Worm (Caenorhabditis elegans) whole organism, L4 larva: ENCODE results near the gene R07E5.17.

Source experiments
- F37D6.2 ChIP-seq: sonication (generic microtip); optimal IDR thresholded peaks from 2 replicates; lab custom pipeline; 2016; ENCODE audit warnings: mild to moderate bottlenecking, missing genetic modification characterization, missing compliant biosample characterization
- F49E8.2 ChIP-seq: sonication (generic microtip); optimal IDR thresholded peaks from 2 replicates; lab custom pipeline; 2016; ENCODE audit warnings: missing compliant biosample characterization, mild to moderate bottlenecking, missing genetic modification characterization, borderline replicate concordance
- R02D3.7 ChIP-seq: fragments of 150-350 bp; sonication (generic microtip); optimal IDR thresholded peaks from 3 replicates; lab custom pipeline; 2014; ENCODE audit warnings: missing biosample characterization, missing genetic modification characterization
- ZK546.5 ChIP-seq, 2 experiments: sonication (generic microtip); optimal IDR thresholded peaks; 2 replicates each; lab custom pipeline; 2017; ENCODE audit warnings: missing biosample characterization in 2 of 2, missing genetic modification characterization in 2 of 2
- aha-1 ChIP-seq: fragments of 150-350 bp; peaks from one replicate; lab custom pipeline; 2014; ENCODE audit warnings: missing biosample characterization, missing genetic modification characterization
- ama-1 ChIP-seq: fragments of 150-350 bp; optimal IDR thresholded peaks from 2 replicates; lab custom pipeline; 2014; ENCODE audit warnings: inconsistent platforms, mixed read lengths
- cey-2 ChIP-seq: sonication (generic microtip); optimal IDR thresholded peaks from 3 replicates; lab custom pipeline; 2017; ENCODE audit warnings: missing genetic modification characterization, mild to moderate bottlenecking, missing compliant biosample characterization, antibody characterized with exemption, borderline replicate concordance; ENCODE audit not compliant: insufficient read depth
- daf-16 ChIP-seq, 3 experiments: sonication (generic microtip); optimal IDR thresholded peaks; 2 replicates each; lab custom pipeline; 2016 to 2017; ENCODE audit warnings: missing genetic modification characterization in 3 of 3, missing genetic modification reagents in 3 of 3, mild to moderate bottlenecking in 2 of 3, missing compliant biosample characterization in 2 of 3, missing biosample characterization in 1 of 3, moderate library complexity in 1 of 3
- dmd-6 ChIP-seq: fragments of 200-800 bp; sonication (Bioruptor generic); IDR thresholded peaks from 2 replicates; pipeline ENCODE4 v1.3.6; 2022; ENCODE audit warnings: missing genetic modification reagents, missing genetic modification characterization, missing compliant biosample characterization
- dpl-1 ChIP-seq: fragments of 150-350 bp; optimal IDR thresholded peaks from 2 replicates; lab custom pipeline; 2014; ENCODE audit warnings: missing biosample characterization, missing genetic modification reagents, missing genetic modification characterization
- dve-1 ChIP-seq: sonication (generic microtip); optimal IDR thresholded peaks from 2 replicates; lab custom pipeline; 2017; ENCODE audit warnings: antibody characterized with exemption, mild to moderate bottlenecking, missing genetic modification characterization, missing compliant biosample characterization; ENCODE audit not compliant: insufficient read depth
- hlh-11 ChIP-seq: fragments of 200-800 bp; sonication (Bioruptor generic); optimal IDR thresholded peaks from 2 replicates; lab custom pipeline; 2018; ENCODE audit warnings: mild to moderate bottlenecking, missing genetic modification characterization, missing compliant biosample characterization
- hlh-30 ChIP-seq: sonication (generic microtip); optimal IDR thresholded peaks from 2 replicates; lab custom pipeline; 2017; ENCODE audit warnings: antibody characterized with exemption, mild to moderate bottlenecking, missing genetic modification characterization, missing compliant biosample characterization; ENCODE audit not compliant: insufficient read depth
- lim-7 ChIP-seq: fragments of 200-800 bp; sonication (Bioruptor generic); IDR thresholded peaks from 2 replicates; pipeline ENCODE4 v1.3.6; 2022; ENCODE audit warnings: missing genetic modification characterization, missing compliant biosample characterization
- lin-38 ChIP-seq: fragments of 200-800 bp; sonication (Bioruptor generic); IDR thresholded peaks from 2 replicates; pipeline ENCODE4 v1.3.6; 2022; ENCODE audit warnings: missing genetic modification reagents, missing genetic modification characterization, missing compliant biosample characterization
- lir-3 ChIP-seq: sonication (generic microtip); optimal IDR thresholded peaks from 2 replicates; lab custom pipeline; 2016; ENCODE audit warnings: mild to moderate bottlenecking, missing genetic modification characterization, missing compliant biosample characterization
- madf-5 ChIP-seq, 2 experiments: fragments of 200-800 bp; sonication (Bioruptor generic); IDR thresholded peaks; 2 replicates each; pipeline ENCODE4 v1.3.6; 2022; ENCODE audit warnings: missing compliant biosample characterization in 2 of 2, missing genetic modification characterization in 2 of 2
- mdl-1 ChIP-seq, 2 experiments: fragments of 150-350 bp in 1 of 2; sonication (generic microtip) in 1 of 2; optimal IDR thresholded peaks; 2 replicates each; lab custom pipeline; 2014 to 2017; ENCODE audit warnings: missing biosample characterization in 2 of 2, missing genetic modification characterization in 2 of 2
- mes-2 ChIP-seq: sonication (generic microtip); optimal IDR thresholded peaks from 2 replicates; lab custom pipeline; 2016; ENCODE audit warnings: missing genotype, mild to moderate bottlenecking, missing genetic modification characterization, missing compliant biosample characterization; ENCODE audit not compliant: poor library complexity, severe bottlenecking
- nhr-25 ChIP-seq: sonication (generic microtip); optimal IDR thresholded peaks from 2 replicates; lab custom pipeline; 2017; ENCODE audit warnings: missing genetic modification characterization, mild to moderate bottlenecking, missing compliant biosample characterization, antibody characterized with exemption, moderate library complexity, borderline replicate concordance; ENCODE audit not compliant: insufficient read depth
- nhr-42 ChIP-seq: fragments of 200-800 bp; sonication (Bioruptor generic); IDR thresholded peaks from 2 replicates; pipeline ENCODE4 v1.3.6; 2022; ENCODE audit warnings: missing genetic modification characterization, missing compliant biosample characterization
- nhr-77 ChIP-seq: fragments of 150-350 bp; optimal IDR thresholded peaks from 2 replicates; lab custom pipeline; 2014; ENCODE audit warnings: missing biosample characterization, missing genetic modification characterization
- pha-4 ChIP-seq, 2 experiments: fragments of 150-350 bp in 1 of 2; fragments of 200-800 bp in 1 of 2; sonication (Bioruptor generic) in 1 of 2; IDR thresholded peaks in 1 of 2; optimal IDR thresholded peaks in 1 of 2; 2 replicates each; pipeline versions ENCODE4 v1.3.6 to Lab custom; 2014 to 2022; ENCODE audit warnings: missing genetic modification characterization in 2 of 2, missing genetic modification reagents in 2 of 2, missing biosample characterization in 1 of 2, missing compliant biosample characterization in 1 of 2
- php-3 ChIP-seq: fragments of 200-800 bp; sonication (Bioruptor generic); IDR thresholded peaks from 2 replicates; pipeline ENCODE4 v1.3.6; 2022; ENCODE audit warnings: missing genetic modification reagents, missing genetic modification characterization, missing compliant biosample characterization
- pqm-1 ChIP-seq: sonication (generic microtip); optimal IDR thresholded peaks from 2 replicates; lab custom pipeline; 2017; ENCODE audit warnings: missing biosample characterization, missing genetic modification characterization
- saeg-2 ChIP-seq: fragments of 200-800 bp; sonication (Bioruptor generic); IDR thresholded peaks from 2 replicates; pipeline ENCODE4 v1.3.6; 2022; ENCODE audit warnings: missing genetic modification reagents, missing genetic modification characterization, missing compliant biosample characterization
- set-16 ChIP-seq: fragments of 200-800 bp; sonication (Bioruptor generic); IDR thresholded peaks from 2 replicates; pipeline ENCODE4 v1.3.6; 2022; ENCODE audit warnings: missing genetic modification reagents, missing genetic modification characterization, missing compliant biosample characterization
- skn-1 ChIP-seq: fragments of 150-350 bp; optimal IDR thresholded peaks from 2 replicates; lab custom pipeline; 2014; ENCODE audit warnings: missing biosample characterization, missing genetic modification characterization
- spr-1 ChIP-seq: sonication (generic microtip); optimal IDR thresholded peaks from 2 replicates; lab custom pipeline; 2016; ENCODE audit warnings: mild to moderate bottlenecking, missing genetic modification characterization, missing compliant biosample characterization
- tra-1 ChIP-seq: fragments of 200-800 bp; sonication (Bioruptor generic); IDR thresholded peaks from 2 replicates; pipeline ENCODE4 v1.3.6; 2022; ENCODE audit warnings: missing genetic modification reagents, missing genetic modification characterization, missing compliant biosample characterization
- unc-62 ChIP-seq, 3 experiments: fragments of 150-350 bp in 1 of 3; sonication (generic microtip); optimal IDR thresholded peaks in 2 of 3; peaks in 1 of 3; 1 replicate in 1 of 3; 2 replicates in 2 of 3; lab custom pipeline; 2014 to 2017; ENCODE audit warnings: missing biosample characterization in 3 of 3, missing genetic modification characterization in 3 of 3, missing genetic modification reagents in 3 of 3, missing genotype in 1 of 3
- ztf-11 ChIP-seq: fragments of 150-350 bp; optimal IDR thresholded peaks from 2 replicates; lab custom pipeline; 2014; ENCODE audit warnings: missing biosample characterization, missing genetic modification characterization
- ztf-7 ChIP-seq: fragments of 150-350 bp; optimal IDR thresholded peaks from 2 replicates; lab custom pipeline; 2014; ENCODE audit warnings: missing biosample characterization, missing genetic modification characterization

R07E5.17 gene

ce11 chrIII:4404339-4404836 lies at the start of gene R07E5.17, which contains the start of gene snfc-5:
Gene R07E5.17, minus strand, starts transcription at chrIII:4404436.
Gene snfc-5, plus strand, starts transcription at chrIII:4404786.
- TF ChIP-seq lin-38, result peak; percentile 82
- TF ChIP-seq tra-1 (GFP tag; lab: Robert Waterston, UW), result no peak
- peak in 1 of 2 experiments; percentile 21 for TF ChIP-seq mdl-1 (tag; optimal IDR thresholded peaks at IDR 0.05; lab: Kevin White, UChicago)
- no peak for TF ChIP-seq lir-3 (tag; lab: Kevin White, UChicago)
- no peak for TF ChIP-seq php-3
- no peak for TF ChIP-seq daf-16 (GFP tag; optimal IDR thresholded peaks at IDR 0.05; lab: Kevin White, UChicago)
- no peak for TF ChIP-seq daf-16 (tag; optimal IDR thresholded peaks at IDR 0.05; lab: Kevin White, UChicago)
- TF ChIP-seq nhr-42 (GFP tag; lab: Robert Waterston, UW), result no peak
- no peak for TF ChIP-seq spr-1
- peak; percentile 46 for TF ChIP-seq nhr-77 (tag; lab: Kevin White, UChicago)
- no peak for TF ChIP-seq nhr-25 (tag; lab: Kevin White, UChicago)
- TF ChIP-seq pqm-1 (tag; lab: Kevin White, UChicago), result peak; percentile 25
- TF ChIP-seq ztf-7 (tag; lab: Kevin White, UChicago), result no peak
- TF ChIP-seq dpl-1 (GFP tag; lab: Kevin White, UChicago), result peak; percentile 47
- TF ChIP-seq lim-7 (GFP tag; lab: Robert Waterston, UW), result no peak
- no peak for TF ChIP-seq cey-2 (tag; lab: Kevin White, UChicago)
- no peak for TF ChIP-seq mes-2 (tag; lab: Kevin White, UChicago)

- no peak for TF ChIP-seq ZK546.5 (tag; optimal IDR thresholded peaks at IDR 0.05; lab: Kevin White, UChicago)
- TF ChIP-seq unc-62 (GFP tag; optimal IDR thresholded peaks at IDR 0.05 in 1 of 2; lab: Kevin White, UChicago), result peak in 1 of 2 experiments; percentile 42
- TF ChIP-seq unc-62 (tag; optimal IDR thresholded peaks at IDR 0.05; lab: Kevin White, UChicago), result no peak
- no peak for TF ChIP-seq skn-1 (tag; lab: Kevin White, UChicago)
- TF ChIP-seq F49E8.2 (tag; lab: Kevin White, UChicago), result no peak
- TF ChIP-seq, all 104 proteins: peak for 1
Measured at ce11 chrIII:4453768-4454167, 49.5 kb upstream of the R07E5.17 start.

- TF ChIP-seq F37D6.2 (tag; lab: Kevin White, UChicago), result no peak
- TF ChIP-seq R02D3.7 (tag; lab: Kevin White, UChicago), result no peak
- TF ChIP-seq ztf-11 (tag; lab: Kevin White, UChicago), result no peak
- no peak for TF ChIP-seq hlh-30 (tag; lab: Kevin White, UChicago)
- TF ChIP-seq madf-5 (GFP tag; IDR thresholded peaks at IDR 0.05; lab: Robert Waterston, UW), result 0 out of 4 replicates have a peak, but pooled peaks of 1 of the 2 experiments have one; percentile 47
- TF ChIP-seq saeg-2, result no peak
- TF ChIP-seq pha-4 (GFP tag; IDR thresholded peaks at IDR 0.05; lab: Robert Waterston, UW), result no peak
- TF ChIP-seq pha-4 (tag; optimal IDR thresholded peaks at IDR 0.05; lab: Kevin White, UChicago), result no peak
- TF ChIP-seq dmd-6, result no peak
- TF ChIP-seq ama-1 (lab: Kevin White, UChicago), result no peak
Measured at ce11 chrIII:4453301-4453700, 49.1 kb upstream of the R07E5.17 start.

- TF ChIP-seq pha-4 (GFP tag; IDR thresholded peaks at IDR 0.05; lab: Robert Waterston, UW) (no peak), pha-4 (tag; optimal IDR thresholded peaks at IDR 0.05; lab: Kevin White, UChicago) (no peak), dve-1 (tag; lab: Kevin White, UChicago) (no peak), ztf-11 (tag; lab: Kevin White, UChicago) (no peak), hlh-11 (no peak), mdl-1 (tag; optimal IDR thresholded peaks at IDR 0.05; lab: Kevin White, UChicago) (no peak), aha-1 (tag; lab: Kevin White, UChicago) (peak; percentile 61), unc-62 (GFP tag; optimal IDR thresholded peaks at IDR 0.05 in 1 of 2; lab: Kevin White, UChicago) (no peak), unc-62 (tag; optimal IDR thresholded peaks at IDR 0.05; lab: Kevin White, UChicago) (no peak), ama-1 (lab: Kevin White, UChicago) (no peak), set-16 (GFP tag; lab: Robert Waterston, UW) (no peak)
Measured at ce11 chrIII:4452749-4453148, 48.5 kb upstream of the R07E5.17 start.
